Fruit fly (Drosophila melanogaster) S2 (cell line): ENCODE data around the gene Ace.

Experiments used
- CG8478 ChIP-seq: fragments of >200 bp; optimal IDR thresholded peaks from 2 replicates; lab custom pipeline; 2018
- CTCF ChIP-seq, 2 experiments: fragments of >200 bp; optimal IDR thresholded peaks; 2 replicates each; lab custom pipeline; 2018

Ace gene

dm6 chr3R:13258696-13259567, at the start of gene Ace:
Ace (minus strand) TSS chr3R:13259517.
- TF ChIP-seq CTCF (optimal IDR thresholded peaks at IDR 0.05; lab: Kevin White, UChicago) (no peak), CG8478 (lab: Kevin White, UChicago) (no peak)

- TF ChIP-seq CG8478 (lab: Kevin White, UChicago) (no peak), CTCF (optimal IDR thresholded peaks at IDR 0.05; lab: Kevin White, UChicago) (no peak)
Measured at dm6 chr3R:13306595-13306994, 47.3 kb upstream of the Ace start.

- TF ChIP-seq CG8478 (lab: Kevin White, UChicago) (no peak), CTCF (optimal IDR thresholded peaks at IDR 0.05; lab: Kevin White, UChicago) (no peak)
Measured at dm6 chr3R:13305318-13305899, 46.1 kb upstream of the Ace start.

- TF ChIP-seq CG8478 (lab: Kevin White, UChicago) (no peak), CTCF (optimal IDR thresholded peaks at IDR 0.05; lab: Kevin White, UChicago) (no peak)
Measured at dm6 chr3R:13304512-13305069, 45.3 kb upstream of the Ace start.

- TF ChIP-seq CG8478 (lab: Kevin White, UChicago) (no peak), CTCF (optimal IDR thresholded peaks at IDR 0.05; lab: Kevin White, UChicago) (no peak)
Measured at dm6 chr3R:13303126-13303525, 43.8 kb upstream of the Ace start, which contains the start of gene CG43208. CG43208 (plus strand) TSS chr3R:13303426.

- TF ChIP-seq CG8478 (lab: Kevin White, UChicago) (no peak), CTCF (optimal IDR thresholded peaks at IDR 0.05; lab: Kevin White, UChicago) (no peak)
Measured at dm6 chr3R:13302348-13302747, 43.0 kb upstream of the Ace start, which contains the start of gene CG32473. CG32473 (plus strand) TSS chr3R:13302648.

- TF ChIP-seq CG8478 (lab: Kevin White, UChicago): no peak
Measured at dm6 chr3R:13298114-13298818, 38.9 kb upstream of the Ace start, which contains the start of gene CG8774. CG8774 (plus strand) TSS chr3R:13298768.

- TF ChIP-seq CG8478 (lab: Kevin White, UChicago) (no peak), CTCF (optimal IDR thresholded peaks at IDR 0.05; lab: Kevin White, UChicago) (no peak)
Measured at dm6 chr3R:13294461-13294860, 35.1 kb upstream of the Ace start, which contains the start of gene CG8773. CG8773 (plus strand) TSS chr3R:13294748.

dm6 chr3R:13293148-13293756, 33.9 kb upstream of the Ace start, which contains the start of gene wntD:
wntD (minus strand) TSS chr3R:13293198.
- TF ChIP-seq CG8478 (lab: Kevin White, UChicago): no peak
- TF ChIP-seq CTCF (optimal IDR thresholded peaks at IDR 0.05; lab: Kevin White, UChicago): no peak

- no peak for TF ChIP-seq CTCF (optimal IDR thresholded peaks at IDR 0.05; lab: Kevin White, UChicago)
- no peak for TF ChIP-seq CG8478 (lab: Kevin White, UChicago)
Measured at dm6 chr3R:13290329-13290728, 31.0 kb upstream of the Ace start, which contains the start of gene Osi22. Osi22 (plus strand) TSS chr3R:13290629.

dm6 chr3R:13288763-13289312, 29.5 kb upstream of the Ace start, which contains the start of gene apn:
apn (minus strand) TSS chr3R:13288813.
- no peak for TF ChIP-seq CG8478 (lab: Kevin White, UChicago)
- TF ChIP-seq CTCF (optimal IDR thresholded peaks at IDR 0.05; lab: Kevin White, UChicago): no peak

- TF ChIP-seq CG8478 (lab: Kevin White, UChicago): no peak
- no peak for TF ChIP-seq CTCF (optimal IDR thresholded peaks at IDR 0.05; lab: Kevin White, UChicago)
Measured at dm6 chr3R:13286118-13286579, 26.8 kb upstream of the Ace start, which contains the start of gene CG15888. CG15888 (minus strand) TSS chr3R:13286529.

- no peak for TF ChIP-seq CG8478 (lab: Kevin White, UChicago)
Measured at dm6 chr3R:13285110-13285509, 25.8 kb upstream of the Ace start.
